Fruit fly (Drosophila melanogaster): Measurements from ENCODE around the gene CG14073.
A peak's percentile ranks its signal among the peaks of the same experiment; 100 is the strongest.

CG14073 gene

DNA sequence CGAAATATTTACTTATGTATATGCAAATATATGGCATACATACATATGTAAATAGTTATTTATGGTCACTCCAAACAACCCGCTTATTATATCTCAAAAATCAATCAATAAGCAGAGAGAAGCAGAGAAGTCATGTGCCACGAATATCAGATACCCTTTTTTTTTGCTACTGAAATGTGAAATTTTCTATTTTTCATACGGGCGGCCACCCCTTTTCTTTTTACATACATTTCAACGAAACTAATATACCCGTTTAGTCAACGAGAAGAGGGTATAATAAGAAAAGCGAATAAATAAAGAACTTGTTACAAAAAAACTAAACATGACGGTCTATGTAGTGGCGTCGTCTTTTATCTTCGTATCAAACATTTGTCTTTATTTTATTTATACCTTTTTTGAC, 35.9 kb downstream of the CG14073 start (continued):
- TF ChIP-seq NK7.1 (GFP tag; optimal IDR thresholded peaks at IDR 0.05) (no peak), chm (GFP tag; IDR thresholded peaks at IDR 0.05) (peak; percentile 60; the same call in 1 of the 2 replicates), bab2 (GFP tag; optimal IDR thresholded peaks at IDR 0.05) (peak; percentile 47), Aef1 (GFP tag; IDR thresholded peaks at IDR 0.05) (peak; percentile 72), CG10147 (GFP tag; optimal IDR thresholded peaks at IDR 0.05) (no peak), vfl (GFP tag; optimal IDR thresholded peaks at IDR 0.05) (no peak), Side (GFP tag; optimal IDR thresholded peaks at IDR 0.05) (no peak), CG5953 (GFP tag; IDR thresholded peaks at IDR 0.05) (peak; percentile 70), Eip74EF (GFP tag; optimal IDR thresholded peaks at IDR 0.05) (peak in 1 of 2 experiments; percentile 8), h (optimal IDR thresholded peaks at IDR 0.05) (no peak), CG43689 (GFP tag; IDR thresholded peaks at IDR 0.05) (peak; percentile 57; the same call in 1 of the 2 replicates), Oli (tag; optimal IDR thresholded peaks at IDR 0.05) (peak; percentile 76), mirr (GFP tag; optimal IDR thresholded peaks at IDR 0.05) (no peak), cwo (GFP tag; optimal IDR thresholded peaks at IDR 0.05) (peak; percentile 13), CG12219 (GFP tag; optimal IDR thresholded peaks at IDR 0.05) (peak; percentile 49), CG32772 (GFP tag; IDR thresholded peaks at IDR 0.05) (peak; percentile 57), D (optimal IDR thresholded peaks at IDR 0.05) (no peak), D (GFP tag; optimal IDR thresholded peaks at IDR 0.05) (no peak), nom (GFP tag; optimal IDR thresholded peaks at IDR 0.05) (no peak), CG3163 (GFP tag; optimal IDR thresholded peaks at IDR 0.05) (no peak), stwl (tag; optimal IDR thresholded peaks at IDR 0.05) (no peak), CG15514 (GFP tag; optimal IDR thresholded peaks at IDR 0.05) (peak; percentile 39), CG2116 (GFP tag; optimal IDR thresholded peaks at IDR 0.05) (peak; percentile 17), Sin3A (optimal IDR thresholded peaks at IDR 0.05) (no peak), vvl (GFP tag; IDR thresholded peaks at IDR 0.05) (peak; percentile 88), Nf-YA (GFP tag; IDR thresholded peaks at IDR 0.05) (0 out of 2 replicates have a peak, but pooled peaks have one; percentile 42), dmrt11E (tag; optimal IDR thresholded peaks at IDR 0.05) (no peak), Dp (GFP tag; optimal IDR thresholded peaks at IDR 0.05) (no peak), gfzf (GFP tag; optimal IDR thresholded peaks at IDR 0.05) (no peak), gro (GFP tag; optimal IDR thresholded peaks at IDR 0.05) (no peak), sd (tag; optimal IDR thresholded peaks at IDR 0.05) (peak; percentile 10), CG7928 (GFP tag; optimal IDR thresholded peaks at IDR 0.05) (no peak), gsb (GFP tag; IDR thresholded peaks at IDR 0.05) (peak; percentile 53; the same call in 1 of the 2 replicates), CG2875 (GFP tag; optimal IDR thresholded peaks at IDR 0.05) (no peak), Spps (tag; optimal IDR thresholded peaks at IDR 0.05) (no peak), CG17328 (GFP tag; IDR thresholded peaks at IDR 0.05) (peak; percentile 67), CG14667 (GFP tag; IDR thresholded peaks at IDR 0.05) (peak; percentile 67; the same call in 1 of the 2 replicates), zfh1 (GFP tag; IDR thresholded peaks at IDR 0.05) (peak; percentile 60; the same call in 2 of the 3 replicates), CG14860 (GFP tag; IDR thresholded peaks at IDR 0.05; ENCODE audit: partially characterized antibody) (peak; percentile 50; the same call in 1 of the 3 replicates), Hr3 (GFP tag; optimal IDR thresholded peaks at IDR 0.05) (peak; percentile 72), tll (GFP tag; optimal IDR thresholded peaks at IDR 0.05) (no peak), jing (GFP tag; optimal IDR thresholded peaks at IDR 0.05) (peak; percentile 55), tin (GFP tag; optimal IDR thresholded peaks at IDR 0.05) (no peak), CG10959 (GFP tag; IDR thresholded peaks at IDR 0.05) (no peak), Ada2b (GFP tag; IDR thresholded peaks at IDR 0.05) (peak; percentile 72), sug (tag; optimal IDR thresholded peaks at IDR 0.05) (no peak), Atf-2 (GFP tag; optimal IDR thresholded peaks at IDR 0.05) (no peak), chinmo (GFP tag; IDR thresholded peaks at IDR 0.05; ENCODE audit: partially characterized antibody) (no peak), Poxn (GFP tag; IDR thresholded peaks at IDR 0.05) (no peak), seq (GFP tag; IDR thresholded peaks at IDR 0.05) (peak; percentile 81), CG31224 (GFP tag; IDR thresholded peaks at IDR 0.05) (no peak)

Measured in whole organism, embryonic.